Fruit fly (Drosophila melanogaster): ENCODE measurements around the gene CG32413.
A peak's percentile ranks its signal among the peaks of the same experiment; 100 is the strongest.

Gene CG32413

DNA sequence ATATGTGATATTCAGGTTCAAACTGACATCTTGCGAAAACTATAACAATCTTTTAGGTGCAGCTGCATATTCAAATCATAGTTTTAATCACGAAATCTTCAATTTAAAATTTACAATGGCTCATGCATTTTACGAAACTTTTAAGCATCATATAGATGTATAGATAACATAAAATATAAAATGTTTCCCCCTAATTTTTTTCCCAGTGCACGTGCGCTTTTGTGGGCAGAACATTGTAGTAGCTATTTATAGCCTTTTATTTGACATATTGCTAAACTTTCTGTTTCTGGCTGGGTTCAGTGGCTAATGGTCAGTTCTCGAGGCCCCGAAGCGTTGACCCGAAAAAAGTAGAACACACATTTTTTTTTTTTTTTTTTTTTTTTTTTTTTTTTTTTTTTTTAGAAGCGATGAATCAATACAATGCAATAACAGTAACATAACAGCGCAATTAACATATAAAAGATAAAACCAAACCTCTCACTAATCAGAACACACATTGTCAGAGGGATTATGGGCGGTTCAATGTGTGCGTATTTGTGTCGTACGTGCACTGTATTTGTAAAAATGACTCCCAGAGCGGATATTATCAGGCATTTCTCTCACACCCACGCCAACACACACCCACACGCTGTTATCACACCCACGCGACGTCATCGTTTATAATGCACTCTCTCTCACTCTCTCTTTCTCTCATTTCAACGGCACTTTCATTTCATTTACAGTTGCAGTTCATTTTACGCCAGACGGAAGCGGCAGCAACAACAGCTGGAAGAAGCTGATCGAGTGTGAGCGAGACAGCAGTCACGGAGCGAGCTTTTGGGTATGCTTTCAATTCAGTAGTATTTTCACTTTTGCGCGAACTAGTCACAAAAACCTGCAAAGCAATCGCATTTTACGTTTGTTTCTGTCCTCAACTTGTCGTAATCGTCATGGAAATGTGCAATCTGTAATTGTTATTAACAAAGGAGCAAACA, 22.4 kb upstream of the CG32413 start:
- TF ChIP-seq psq (optimal IDR thresholded peaks at IDR 0.05) (no peak), CG8478 (optimal IDR thresholded peaks at IDR 0.05) (no peak), Dll (optimal IDR thresholded peaks at IDR 0.05) (peak; percentile 84), usp (GFP tag; optimal IDR thresholded peaks at IDR 0.05) (no peak), EcR (GFP tag; optimal IDR thresholded peaks at IDR 0.05) (no peak), pan (optimal IDR thresholded peaks at IDR 0.05) (no peak)

DNA sequence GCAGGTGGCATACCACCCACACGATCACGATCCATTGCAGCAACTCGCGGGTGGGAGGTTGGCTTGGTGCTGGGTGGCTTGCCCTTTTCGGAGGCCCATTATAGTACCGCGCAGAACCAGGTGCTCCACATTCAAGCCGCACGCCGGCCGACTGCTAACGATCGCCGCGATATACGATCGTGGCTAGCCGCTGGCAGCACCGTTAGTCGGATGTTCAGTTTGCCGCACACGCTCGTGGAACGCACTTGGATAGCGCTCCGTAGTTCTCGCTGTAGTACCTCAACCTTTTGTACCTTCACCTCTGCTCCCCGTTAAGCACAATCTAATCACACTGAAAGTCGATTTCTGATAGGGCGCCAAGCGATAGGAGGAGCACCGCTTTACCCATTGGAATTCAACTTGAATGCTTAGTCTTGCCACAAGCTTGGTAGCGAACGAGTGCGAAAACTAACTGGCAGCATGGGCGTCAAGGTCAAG, 19.8 kb upstream of the CG32413 start, which contains the start of gene CG33523:
CG33523 (plus strand) TSS at position 217 of the 477 bp plus-strand sequence.
- TF ChIP-seq EcR (GFP tag; optimal IDR thresholded peaks at IDR 0.05) (no peak), pan (optimal IDR thresholded peaks at IDR 0.05) (no peak), CG8478 (optimal IDR thresholded peaks at IDR 0.05) (no peak), Dll (optimal IDR thresholded peaks at IDR 0.05) (no peak), usp (GFP tag; optimal IDR thresholded peaks at IDR 0.05) (no peak), psq (optimal IDR thresholded peaks at IDR 0.05) (no peak)

DNA sequence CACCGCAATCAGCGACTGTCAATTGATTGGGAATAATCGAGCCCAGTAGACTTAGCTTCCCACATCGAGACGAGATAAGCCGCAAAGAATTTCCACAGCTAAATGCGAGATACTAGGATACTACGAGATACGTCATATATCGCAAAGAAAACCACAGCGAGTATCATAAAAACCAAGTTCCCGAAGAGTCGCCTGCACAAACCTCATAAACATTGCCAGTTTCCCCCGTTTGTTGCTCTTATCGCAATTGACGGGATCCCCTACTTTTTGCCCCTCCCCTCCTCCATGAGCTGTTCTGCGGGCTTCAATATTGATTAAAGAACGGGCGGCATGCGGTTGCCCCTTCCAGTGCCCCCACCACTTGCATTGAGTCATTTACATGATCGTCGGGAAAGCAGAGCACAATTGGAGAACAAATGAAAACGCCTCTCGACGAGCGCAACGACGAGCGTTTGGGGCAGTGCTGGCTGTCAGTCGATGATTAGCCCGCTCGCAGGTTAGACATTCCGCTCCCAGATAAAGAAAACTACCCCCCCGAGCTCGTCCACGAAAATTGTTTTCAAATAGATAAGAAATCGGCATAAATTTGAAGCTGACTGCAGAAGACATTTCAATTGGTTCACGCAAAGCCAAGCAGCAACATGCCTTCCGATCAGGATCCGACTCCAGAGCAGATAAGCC, 18.3 kb upstream of the CG32413 start, which contains the start of gene CG32407:
CG32407 (plus strand) TSS at position 51 of the 681 bp plus-strand sequence.
- TF ChIP-seq Dll (optimal IDR thresholded peaks at IDR 0.05) (no peak), EcR (GFP tag; optimal IDR thresholded peaks at IDR 0.05) (no peak), psq (optimal IDR thresholded peaks at IDR 0.05) (no peak), CG8478 (optimal IDR thresholded peaks at IDR 0.05) (no peak), usp (GFP tag; optimal IDR thresholded peaks at IDR 0.05) (no peak), pan (optimal IDR thresholded peaks at IDR 0.05) (no peak)

DNA sequence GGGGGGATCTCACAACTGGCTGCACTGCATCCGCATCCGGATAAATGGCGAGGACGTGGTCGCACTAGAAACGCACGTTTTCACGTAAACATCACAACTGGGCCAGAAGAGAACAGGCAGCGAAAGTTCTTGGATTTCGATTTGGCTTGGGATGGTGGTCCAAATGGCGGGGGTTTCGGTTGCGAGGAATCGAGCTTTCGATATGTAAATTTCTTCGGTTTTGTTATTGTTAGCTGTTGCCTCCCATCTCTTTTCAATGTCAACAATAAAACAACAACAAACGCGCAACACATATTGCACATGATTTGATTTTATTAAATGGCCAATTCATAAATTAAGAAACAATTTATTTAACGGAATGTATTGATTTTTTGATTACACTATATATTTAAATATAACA, 17.4 kb upstream of the CG32413 start, which contains the start of gene PXo:
PXo (minus strand) TSS at position 101 of the 400 bp plus-strand sequence.
- TF ChIP-seq CG8478 (optimal IDR thresholded peaks at IDR 0.05) (no peak), psq (optimal IDR thresholded peaks at IDR 0.05) (no peak), Dll (optimal IDR thresholded peaks at IDR 0.05) (no peak), usp (GFP tag; optimal IDR thresholded peaks at IDR 0.05) (no peak), pan (optimal IDR thresholded peaks at IDR 0.05) (no peak), EcR (GFP tag; optimal IDR thresholded peaks at IDR 0.05) (no peak)

DNA sequence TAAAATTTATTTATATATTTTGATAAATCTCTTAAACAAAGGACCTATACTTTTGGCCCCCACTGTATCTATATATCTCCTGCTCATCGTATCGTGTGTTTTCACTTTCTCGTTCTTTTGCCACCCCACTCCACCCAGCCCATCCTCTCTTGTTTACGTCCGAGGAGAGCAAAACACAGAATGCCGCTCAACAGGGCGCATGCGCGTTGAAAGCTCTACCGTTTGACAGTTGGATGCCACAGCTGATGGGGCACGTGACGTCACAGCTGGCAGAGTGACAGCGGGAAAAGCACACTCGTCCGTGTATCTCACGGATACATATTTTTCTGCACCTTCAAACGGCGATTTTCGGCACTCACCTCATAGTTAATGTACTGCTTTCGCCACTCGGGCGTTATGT, 16.9 kb upstream of the CG32413 start:
- no peak for TF ChIP-seq CG8478 (optimal IDR thresholded peaks at IDR 0.05)
- TF ChIP-seq Dll (optimal IDR thresholded peaks at IDR 0.05): no peak
- no peak for TF ChIP-seq psq (optimal IDR thresholded peaks at IDR 0.05)

DNA sequence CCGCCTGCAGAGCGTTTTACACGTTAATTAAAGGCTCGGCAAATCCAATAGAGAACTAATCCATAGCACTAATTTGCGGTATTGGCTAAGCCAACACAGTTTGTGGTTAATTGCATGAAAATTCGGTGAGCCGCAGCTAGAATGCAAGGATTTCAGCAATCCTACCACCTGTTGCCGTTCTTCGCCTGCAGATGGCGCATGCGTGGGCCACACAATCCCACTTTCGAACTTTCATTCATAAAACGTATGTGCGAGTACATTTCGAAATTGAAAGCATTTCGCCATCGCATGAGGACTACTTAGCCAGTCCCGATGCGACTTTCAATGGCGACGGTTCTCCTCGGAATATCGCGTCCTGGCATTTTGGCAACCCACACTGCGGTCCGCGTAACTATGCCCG, 3.2 kb upstream of the CG32413 start, which contains the start of gene CG13288:
CG13288 (plus strand) TSS at position 305 of the 400 bp plus-strand sequence.
- TF ChIP-seq Dll (optimal IDR thresholded peaks at IDR 0.05) (no peak), psq (optimal IDR thresholded peaks at IDR 0.05) (no peak), EcR (GFP tag; optimal IDR thresholded peaks at IDR 0.05) (no peak), CG8478 (optimal IDR thresholded peaks at IDR 0.05) (no peak), pan (optimal IDR thresholded peaks at IDR 0.05) (no peak), usp (GFP tag; optimal IDR thresholded peaks at IDR 0.05) (no peak)

DNA sequence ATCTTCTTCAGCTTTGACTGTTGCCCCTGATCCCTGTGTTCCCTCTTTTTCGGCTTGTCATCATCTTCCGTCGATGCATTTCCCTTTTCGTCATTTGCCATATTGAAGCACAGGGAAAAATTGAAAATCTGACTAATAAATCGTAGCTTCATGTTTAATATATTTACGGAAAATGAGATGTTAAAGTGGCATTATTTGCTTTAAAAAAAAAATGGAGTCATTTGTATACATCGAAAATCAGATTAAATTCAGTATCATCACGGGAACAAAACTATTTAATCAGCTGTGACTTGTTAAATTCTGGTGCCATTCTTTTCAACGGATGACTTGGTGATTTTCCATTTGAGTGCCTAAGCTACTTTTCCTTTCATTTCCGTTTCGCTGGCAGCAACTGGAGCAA, 2.7 kb upstream of the CG32413 start, which contains the start of gene CG10486:
CG10486 (minus strand) TSS at position 101 of the 400 bp plus-strand sequence.
- TF ChIP-seq CG8478 (optimal IDR thresholded peaks at IDR 0.05) (no peak), pan (optimal IDR thresholded peaks at IDR 0.05) (no peak), usp (GFP tag; optimal IDR thresholded peaks at IDR 0.05) (no peak), psq (optimal IDR thresholded peaks at IDR 0.05) (no peak), Dll (optimal IDR thresholded peaks at IDR 0.05) (no peak), EcR (GFP tag; optimal IDR thresholded peaks at IDR 0.05) (no peak)

DNA sequence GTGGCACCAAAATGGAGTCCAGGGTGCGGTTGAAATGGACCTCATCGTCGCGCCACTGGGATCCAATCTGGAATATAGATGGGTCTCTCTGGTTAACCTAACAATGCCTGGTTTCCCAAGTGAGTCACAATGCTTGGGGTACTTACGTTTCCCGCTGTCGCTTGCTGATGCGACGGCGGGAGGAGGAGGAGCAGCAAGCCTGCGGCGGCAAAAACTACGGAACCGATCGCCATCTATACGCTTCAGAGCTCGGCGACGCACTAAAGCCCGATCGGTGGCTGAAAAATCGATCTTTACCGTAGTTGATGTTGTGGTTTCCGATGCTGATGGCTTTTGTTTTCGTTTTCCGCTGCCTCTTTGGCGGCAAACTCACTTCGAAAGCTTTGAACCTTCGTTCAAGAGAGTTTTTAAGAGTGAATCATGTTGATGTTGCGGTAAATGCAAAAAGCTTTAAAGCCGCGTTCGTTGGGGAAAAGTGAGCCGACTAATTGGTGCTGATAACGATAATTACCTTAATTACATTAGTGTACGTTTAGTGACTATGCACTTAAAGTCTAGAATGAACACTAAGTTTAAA, 1.6 kb downstream of the CG32413 start, which contains the start of gene QC:
QC (minus strand) TSS at position 268 of the 577 bp plus-strand sequence.
- no peak for TF ChIP-seq usp (GFP tag; optimal IDR thresholded peaks at IDR 0.05)
- no peak for TF ChIP-seq Dll (optimal IDR thresholded peaks at IDR 0.05)
- TF ChIP-seq EcR (GFP tag; optimal IDR thresholded peaks at IDR 0.05): no peak
- TF ChIP-seq psq (optimal IDR thresholded peaks at IDR 0.05): no peak
- TF ChIP-seq CG8478 (optimal IDR thresholded peaks at IDR 0.05): no peak
- no peak for TF ChIP-seq pan (optimal IDR thresholded peaks at IDR 0.05)

DNA sequence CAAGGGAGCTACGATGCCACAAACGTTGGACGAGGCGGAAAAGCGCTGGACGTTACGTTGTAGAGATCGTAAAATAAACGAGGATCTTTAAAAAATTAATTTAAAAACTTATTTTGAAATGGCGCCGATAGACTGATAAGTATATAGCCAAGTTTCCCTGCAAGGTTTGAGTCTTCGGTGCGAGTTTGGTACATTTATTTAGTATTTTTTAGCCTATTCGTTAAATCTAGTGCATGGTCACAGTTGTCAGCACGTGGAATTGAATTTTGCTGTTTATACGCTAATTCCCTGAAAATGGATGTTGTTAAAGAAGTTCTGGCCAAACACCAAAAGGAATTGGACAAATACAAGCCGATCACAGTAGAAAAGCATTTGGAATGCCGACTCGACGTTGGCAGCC, 4.5 kb downstream of the CG32413 start, which contains the start of gene CG32409:
CG32409 (plus strand) TSS at position 224 of the 400 bp plus-strand sequence.
- TF ChIP-seq usp (GFP tag; optimal IDR thresholded peaks at IDR 0.05) (no peak), EcR (GFP tag; optimal IDR thresholded peaks at IDR 0.05) (no peak), psq (optimal IDR thresholded peaks at IDR 0.05) (no peak), pan (optimal IDR thresholded peaks at IDR 0.05) (no peak), Dll (optimal IDR thresholded peaks at IDR 0.05) (no peak), CG8478 (optimal IDR thresholded peaks at IDR 0.05) (no peak)

DNA sequence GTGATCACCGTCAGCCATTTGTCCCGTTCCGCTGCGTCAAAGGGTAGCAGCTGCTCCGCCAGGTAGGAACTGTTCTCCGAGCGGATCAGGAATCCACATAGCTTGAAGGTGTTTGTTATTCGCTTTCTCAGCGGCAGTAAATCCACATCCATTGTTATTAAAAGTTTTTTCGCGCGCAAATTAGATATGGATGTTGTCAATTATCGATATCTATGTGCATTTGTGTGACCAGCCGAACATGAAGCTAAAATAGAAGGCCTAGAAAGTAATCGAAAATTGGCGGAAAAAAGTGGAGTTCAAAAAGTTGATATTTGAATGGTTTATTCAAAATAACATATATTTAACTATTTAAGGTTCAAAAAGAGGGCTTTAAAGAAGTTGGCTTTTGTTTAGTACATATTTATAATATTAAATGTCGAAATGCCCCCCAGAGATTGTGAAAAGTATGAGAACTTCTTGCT, 6.6 kb downstream of the CG32413 start, which contains the start of the genes PolE2 and CG5592:
PolE2 (minus strand) TSS at position 208 of the 461 bp plus-strand sequence.
CG5592 (plus strand) TSS at position 411 of the 461 bp plus-strand sequence.
- TF ChIP-seq pan (optimal IDR thresholded peaks at IDR 0.05) (no peak), CG8478 (optimal IDR thresholded peaks at IDR 0.05) (no peak), EcR (GFP tag; optimal IDR thresholded peaks at IDR 0.05) (no peak), Dll (optimal IDR thresholded peaks at IDR 0.05) (no peak), psq (optimal IDR thresholded peaks at IDR 0.05) (no peak), usp (GFP tag; optimal IDR thresholded peaks at IDR 0.05) (no peak)

DNA sequence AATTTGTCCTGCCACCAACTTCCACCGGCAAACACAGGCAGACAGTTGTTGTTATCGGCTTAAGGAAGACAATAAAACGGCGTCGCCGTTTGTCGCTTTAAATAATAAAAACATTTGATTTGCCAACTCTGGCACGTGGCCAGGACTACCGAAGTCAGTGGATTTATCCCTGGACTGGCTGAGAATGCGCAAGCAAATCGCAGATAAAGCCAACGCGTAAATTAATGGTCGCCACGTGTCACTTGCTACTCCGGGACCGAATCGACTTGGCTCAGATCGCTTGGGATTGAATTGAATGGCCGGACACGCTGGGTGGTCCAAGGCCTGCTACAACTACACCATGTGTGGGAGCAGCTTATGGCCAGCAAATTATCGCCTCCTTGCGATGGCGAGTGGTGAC, 10.8 kb downstream of the CG32413 start:
- TF ChIP-seq CG8478 (optimal IDR thresholded peaks at IDR 0.05) (no peak), usp (GFP tag; optimal IDR thresholded peaks at IDR 0.05) (no peak), EcR (GFP tag; optimal IDR thresholded peaks at IDR 0.05) (no peak), psq (optimal IDR thresholded peaks at IDR 0.05) (no peak), Dll (optimal IDR thresholded peaks at IDR 0.05) (no peak), pan (optimal IDR thresholded peaks at IDR 0.05) (no peak)

Measured in whole organism.